Fruit fly (Drosophila melanogaster): Measurements from ENCODE around the gene CG15167.

The CG15167 gene

dm6 chr2L:18705617-18706046 is 34.5 kb upstream of the CG15167 start, which contains the start of gene Jwa (continued):
- TF ChIP-seq dmrt99B (tag; optimal IDR thresholded peaks at IDR 0.05), result peak; percentile 84
- TF ChIP-seq slbo (GFP tag; IDR thresholded peaks at IDR 0.05), result peak; percentile 98
- peak; percentile 69 for TF ChIP-seq twi (tag; optimal IDR thresholded peaks at IDR 0.05)
- TF ChIP-seq CG5953 (GFP tag; IDR thresholded peaks at IDR 0.05), result peak; percentile 95
- TF ChIP-seq seq (GFP tag; IDR thresholded peaks at IDR 0.05), result peak; percentile 83
- no peak for TF ChIP-seq h (optimal IDR thresholded peaks at IDR 0.05)
- TF ChIP-seq H2.0 (GFP tag; IDR thresholded peaks at IDR 0.05), result peak; percentile 92
- peak; percentile 62 for TF ChIP-seq CG5245 (GFP tag; optimal IDR thresholded peaks at IDR 0.05)
- TF ChIP-seq tll (GFP tag; optimal IDR thresholded peaks at IDR 0.05), result peak in 1 of 2 experiments; percentile 65
- TF ChIP-seq kni (GFP tag; optimal IDR thresholded peaks at IDR 0.05), result peak; percentile 30
- peak in 1 of 2 experiments; percentile 52 for TF ChIP-seq crp (GFP tag; optimal IDR thresholded peaks at IDR 0.05)
- TF ChIP-seq Med (GFP tag), result peak; percentile 98
- TF ChIP-seq CG13894 (tag; optimal IDR thresholded peaks at IDR 0.05), result peak; percentile 85
- peak; percentile 88 for TF ChIP-seq CG2712 (tag; optimal IDR thresholded peaks at IDR 0.05)
- no peak for TF ChIP-seq abd-A (tag; optimal IDR thresholded peaks at IDR 0.05)
- peak; percentile 90 for TF ChIP-seq CG3726 (GFP tag; IDR thresholded peaks at IDR 0.05)
- TF ChIP-seq CG1603 (tag; optimal IDR thresholded peaks at IDR 0.05), result peak; percentile 95
- peak; percentile 47 for TF ChIP-seq CG17802 (tag; optimal IDR thresholded peaks at IDR 0.05)
- TF ChIP-seq CG14965 (GFP tag; optimal IDR thresholded peaks at IDR 0.05; ENCODE audit: borderline replicate concordance), result no peak
- peak; percentile 94 for TF ChIP-seq Rfx (GFP tag; IDR thresholded peaks at IDR 0.05)
- peak; percentile 44 for TF ChIP-seq D19B (GFP tag; optimal IDR thresholded peaks at IDR 0.05)
- peak; percentile 70 for TF ChIP-seq Fer2 (tag; optimal IDR thresholded peaks at IDR 0.05)
- TF ChIP-seq CG6654 (GFP tag; optimal IDR thresholded peaks at IDR 0.05), result peak; percentile 37
- peak; percentile 84 for TF ChIP-seq CG1647 (GFP tag; optimal IDR thresholded peaks at IDR 0.05)
- peak; percentile 96 for TF ChIP-seq NfI (GFP tag; optimal IDR thresholded peaks at IDR 0.05)
- peak; percentile 83 for TF ChIP-seq Poxn (GFP tag; IDR thresholded peaks at IDR 0.05)
- TF ChIP-seq pita (GFP tag; optimal IDR thresholded peaks at IDR 0.05), result no peak
- TF ChIP-seq Mad (GFP tag; optimal IDR thresholded peaks at IDR 0.05), result peak; percentile 93
- TF ChIP-seq CTCF (GFP tag; optimal IDR thresholded peaks at IDR 0.05), result no peak
- TF ChIP-seq CG2199 (GFP tag; IDR thresholded peaks at IDR 0.05), result no peak
- TF ChIP-seq CG12155 (GFP tag; optimal IDR thresholded peaks at IDR 0.05), result peak; percentile 97
- TF ChIP-seq stc (GFP tag; IDR thresholded peaks at IDR 0.05), result peak; percentile 78
- peak; percentile 94 for TF ChIP-seq ap (GFP tag; IDR thresholded peaks at IDR 0.05)
- peak; percentile 94 for TF ChIP-seq B-H2 (GFP tag; optimal IDR thresholded peaks at IDR 0.05)
- peak; percentile 91 for TF ChIP-seq chm (GFP tag; IDR thresholded peaks at IDR 0.05)
- TF ChIP-seq Lim3 (GFP tag; IDR thresholded peaks at IDR 0.05), result peak; percentile 65
- peak; percentile 86 for TF ChIP-seq CG13123 (GFP tag; optimal IDR thresholded peaks at IDR 0.05)
- TF ChIP-seq ttk (GFP tag; IDR thresholded peaks at IDR 0.05), result peak; percentile 86
- peak; percentile 70 for TF ChIP-seq pzg (GFP tag; optimal IDR thresholded peaks at IDR 0.05)
- peak; percentile 93 for TF ChIP-seq fu2 (GFP tag; optimal IDR thresholded peaks at IDR 0.05)
- peak; percentile 91 for TF ChIP-seq ranshi (GFP tag; IDR thresholded peaks at IDR 0.05)
- peak; percentile 94 for TF ChIP-seq Antp (GFP tag; optimal IDR thresholded peaks at IDR 0.05)
- peak; percentile 89 for TF ChIP-seq E2f2 (GFP tag; IDR thresholded peaks at IDR 0.05)
- peak; percentile 96 for TF ChIP-seq NC2β (GFP tag; optimal IDR thresholded peaks at IDR 0.05)
- peak; percentile 84 for TF ChIP-seq wdn (GFP tag; IDR thresholded peaks at IDR 0.05)
- no peak for TF ChIP-seq prd (optimal IDR thresholded peaks at IDR 0.05)
- peak; percentile 95 for TF ChIP-seq prd (GFP tag; IDR thresholded peaks at IDR 0.05)
- TF ChIP-seq eve (GFP tag; optimal IDR thresholded peaks at IDR 0.05), result no peak
- TF ChIP-seq Kr (GFP tag; optimal IDR thresholded peaks at IDR 0.05), result no peak
- TF ChIP-seq pros (GFP tag; optimal IDR thresholded peaks at IDR 0.05), result no peak
- TF ChIP-seq tio (GFP tag; optimal IDR thresholded peaks at IDR 0.05), result peak; percentile 95
- TF ChIP-seq B-H1 (GFP tag; IDR thresholded peaks at IDR 0.05), result peak; percentile 80
- TF ChIP-seq jumu (GFP tag; optimal IDR thresholded peaks at IDR 0.05), result peak; percentile 88
